Fruit fly (Drosophila melanogaster) whole organism: ENCODE measurements around the gene RPA2.

Source experiments
- CG8478 ChIP-seq: fragments of >200 bp; optimal IDR thresholded peaks from 2 replicates; lab custom pipeline; 2018; ENCODE audit warnings: inconsistent platforms
- Dll ChIP-seq: fragments of >200 bp; optimal IDR thresholded peaks from 2 replicates; lab custom pipeline; 2017
- pan ChIP-seq: fragments of >200 bp; optimal IDR thresholded peaks from 2 replicates; lab custom pipeline; 2017
- psq ChIP-seq: fragments of >200 bp; optimal IDR thresholded peaks from 2 replicates; lab custom pipeline; 2017
- usp ChIP-seq: fragments of >200 bp; optimal IDR thresholded peaks from 2 replicates; lab custom pipeline; 2017; ENCODE audit warnings: missing biosample characterization, missing genetic modification characterization, mixed read lengths

dm6 chr2L:20925975-20926374 is at the start of gene RPA2:
- TF ChIP-seq pan (lab: Kevin White, UChicago) = no peak
- TF ChIP-seq Dll = no peak
- TF ChIP-seq CG8478 (lab: Kevin White, UChicago) = no peak
- TF ChIP-seq psq (lab: Kevin White, UChicago) = no peak
- no peak for TF ChIP-seq usp (GFP tag; lab: Kevin White, UChicago)
